Fruit fly (Drosophila melanogaster) whole organism, prepupa: ENCODE measurements around the gene HGTX.

Source experiments
- Blimp-1 ChIP-seq: fragments of 200-800 bp; sonication (Bioruptor generic); optimal IDR thresholded peaks from 3 replicates; lab custom pipeline; 2017; ENCODE audit warnings: missing biosample characterization, missing genetic modification characterization, mild to moderate bottlenecking, moderate library complexity, missing genetic modification reagents
- CG10631 ChIP-seq: fragments of 200-800 bp; sonication (Bioruptor generic); optimal IDR thresholded peaks from 2 replicates; lab custom pipeline; 2016; ENCODE audit warnings: missing biosample characterization, missing genetic modification characterization
- CG10669 ChIP-seq: fragments of 200-800 bp; sonication (Bioruptor generic); optimal IDR thresholded peaks from 3 replicates; lab custom pipeline; 2018; ENCODE audit warnings: missing biosample characterization, mild to moderate bottlenecking, missing genetic modification characterization, moderate library complexity
- CG11762 ChIP-seq: fragments of 200-800 bp; sonication (Bioruptor generic); optimal IDR thresholded peaks from 3 replicates; lab custom pipeline; 2016; ENCODE audit warnings: missing biosample characterization, missing genetic modification characterization; ENCODE audit not compliant: insufficient read depth
- CG11902 ChIP-seq: fragments of 200-800 bp; sonication (Bioruptor generic); optimal IDR thresholded peaks from 3 replicates; lab custom pipeline; 2016; ENCODE audit warnings: missing biosample characterization, missing genetic modification characterization
- CG15336 ChIP-seq: fragments of 200-800 bp; sonication (Bioruptor generic); IDR thresholded peaks from 2 replicates; pipeline ENCODE4 v1.3.6; 2022; ENCODE audit warnings: missing biosample characterization, missing genetic modification characterization
- CG1621 ChIP-seq: fragments of 200-800 bp; sonication (Bioruptor generic); optimal IDR thresholded peaks from 3 replicates; lab custom pipeline; 2018; ENCODE audit warnings: missing biosample characterization, mild to moderate bottlenecking, missing genetic modification characterization
- CG16779 ChIP-seq: fragments of 200-800 bp; sonication (Bioruptor generic); optimal IDR thresholded peaks from 3 replicates; lab custom pipeline; 2017; ENCODE audit warnings: missing biosample characterization, mild to moderate bottlenecking, missing genetic modification characterization
- CG3032 ChIP-seq: fragments of 200-800 bp; optimal IDR thresholded peaks from 2 replicates; lab custom pipeline; 2019; ENCODE audit warnings: missing biosample characterization, mild to moderate bottlenecking, missing genetic modification characterization, moderate library complexity
- CG31627 ChIP-seq: fragments of 200-800 bp; sonication (Bioruptor generic); optimal IDR thresholded peaks from 3 replicates; lab custom pipeline; 2016; ENCODE audit warnings: missing biosample characterization, missing genetic modification characterization
- CG32006 ChIP-seq: fragments of 200-800 bp; sonication (Bioruptor generic); optimal IDR thresholded peaks from 3 replicates; lab custom pipeline; 2017; ENCODE audit warnings: missing biosample characterization, mild to moderate bottlenecking, missing genetic modification characterization
- CG34406 ChIP-seq: fragments of 200-800 bp; sonication (Bioruptor generic); optimal IDR thresholded peaks from 3 replicates; lab custom pipeline; 2016; ENCODE audit warnings: missing biosample characterization, missing genetic modification characterization
- CG3919 ChIP-seq: fragments of 200-800 bp; sonication (Bioruptor generic); optimal IDR thresholded peaks from 3 replicates; lab custom pipeline; 2016; ENCODE audit warnings: missing biosample characterization, missing genetic modification characterization
- CG6163 ChIP-seq: fragments of 200-800 bp; sonication (Bioruptor generic); IDR thresholded peaks from 3 replicates; pipeline ENCODE4 v1.3.6; 2022; ENCODE audit warnings: missing biosample characterization, missing genetic modification characterization
- CG6276 ChIP-seq: fragments of 200-800 bp; sonication (Bioruptor generic); optimal IDR thresholded peaks from 2 replicates; lab custom pipeline; 2017; ENCODE audit warnings: missing biosample characterization, mild to moderate bottlenecking, missing genetic modification characterization
- CG6792 ChIP-seq: fragments of 200-800 bp; sonication (Bioruptor generic); optimal IDR thresholded peaks from 3 replicates; lab custom pipeline; 2016; ENCODE audit warnings: missing biosample characterization, missing genetic modification characterization
- CG6808 ChIP-seq: fragments of 200-800 bp; sonication (Bioruptor generic); optimal IDR thresholded peaks from 3 replicates; lab custom pipeline; 2017; ENCODE audit warnings: missing biosample characterization, missing genetic modification characterization, mild to moderate bottlenecking, moderate library complexity, missing genetic modification reagents
- CG6854 ChIP-seq: fragments of 200-800 bp; sonication (Bioruptor generic); optimal IDR thresholded peaks from 2 replicates; lab custom pipeline; 2017; ENCODE audit warnings: missing biosample characterization, mild to moderate bottlenecking, missing genetic modification characterization
- CG7368 ChIP-seq: fragments of 200-800 bp; sonication (Bioruptor generic); optimal IDR thresholded peaks from 3 replicates; lab custom pipeline; 2016; ENCODE audit warnings: missing biosample characterization, missing genetic modification characterization
- CG8119 ChIP-seq: fragments of 200-800 bp; sonication (Bioruptor generic); IDR thresholded peaks from 3 replicates; pipeline ENCODE4 v1.3.6; 2022; ENCODE audit warnings: missing biosample characterization, missing genetic modification characterization
- CG9139 ChIP-seq: fragments of 200-800 bp; sonication (Bioruptor generic); optimal IDR thresholded peaks from 3 replicates; lab custom pipeline; 2017; ENCODE audit warnings: missing biosample characterization, mild to moderate bottlenecking, missing genetic modification characterization
- Eip75B ChIP-seq: fragments of 200-800 bp; sonication (Bioruptor generic); optimal IDR thresholded peaks from 3 replicates; lab custom pipeline; 2016; ENCODE audit warnings: missing biosample characterization, missing genetic modification characterization
- Eip78C ChIP-seq: fragments of 200-800 bp; sonication (Bioruptor generic); peaks from one replicate; lab custom pipeline; 2016; ENCODE audit warnings: missing biosample characterization, missing genetic modification characterization
- Eip93F ChIP-seq: fragments of 200-800 bp; sonication (Bioruptor generic); optimal IDR thresholded peaks from 2 replicates; lab custom pipeline; 2016; ENCODE audit warnings: missing biosample characterization, mild to moderate bottlenecking, missing genetic modification characterization
- Ets96B ChIP-seq: fragments of 200-800 bp; optimal IDR thresholded peaks from 2 replicates; lab custom pipeline; 2019; ENCODE audit warnings: missing biosample characterization, mild to moderate bottlenecking, missing genetic modification characterization, moderate library complexity
- Gug ChIP-seq: fragments of 200-800 bp; sonication (Bioruptor generic); IDR thresholded peaks from 2 replicates; pipeline ENCODE4 v1.3.6; 2022; ENCODE audit warnings: missing biosample characterization, missing genetic modification characterization
- Hr38 ChIP-seq: sonication (Bioruptor generic); optimal IDR thresholded peaks from 2 replicates; lab custom pipeline; 2016; ENCODE audit warnings: missing biosample characterization, missing genetic modification characterization
- Hr39 ChIP-seq: fragments of 200-800 bp; sonication (Bioruptor generic); optimal IDR thresholded peaks from 2 replicates; lab custom pipeline; 2016; ENCODE audit warnings: missing biosample characterization, missing genetic modification characterization
- Hr4 ChIP-seq: fragments of 200-800 bp; sonication (Bioruptor generic); optimal IDR thresholded peaks from 3 replicates; lab custom pipeline; 2016; ENCODE audit warnings: missing biosample characterization, missing genetic modification characterization
- Met ChIP-seq: fragments of 200-800 bp; sonication (Bioruptor generic); optimal IDR thresholded peaks from 3 replicates; lab custom pipeline; 2016; ENCODE audit warnings: missing biosample characterization, missing genetic modification characterization
- OdsH ChIP-seq: fragments of 200-800 bp; sonication (Bioruptor generic); optimal IDR thresholded peaks from 3 replicates; lab custom pipeline; 2016; ENCODE audit warnings: missing biosample characterization, missing genetic modification characterization
- Smox ChIP-seq: fragments of 200-800 bp; sonication (Bioruptor generic); optimal IDR thresholded peaks from 3 replicates; lab custom pipeline; 2016; ENCODE audit warnings: missing biosample characterization, missing genetic modification characterization
- Sox102F ChIP-seq: fragments of 200-800 bp; sonication (Bioruptor generic); optimal IDR thresholded peaks from 2 replicates; lab custom pipeline; 2016; ENCODE audit warnings: missing biosample characterization, mild to moderate bottlenecking, missing genetic modification characterization
- Sox14 ChIP-seq: fragments of 200-800 bp; sonication (Bioruptor generic); optimal IDR thresholded peaks from 3 replicates; lab custom pipeline; 2016; ENCODE audit warnings: missing biosample characterization, missing genetic modification characterization
- Sox15 ChIP-seq: fragments of 200-800 bp; sonication (Bioruptor generic); optimal IDR thresholded peaks from 3 replicates; lab custom pipeline; 2016; ENCODE audit warnings: missing biosample characterization, missing genetic modification characterization
- achi ChIP-seq: fragments of 200-800 bp; sonication (Bioruptor generic); optimal IDR thresholded peaks from 3 replicates; lab custom pipeline; 2016; ENCODE audit warnings: missing biosample characterization, missing genetic modification characterization
- acj6 ChIP-seq: fragments of 200-800 bp; sonication (Bioruptor generic); optimal IDR thresholded peaks from 3 replicates; lab custom pipeline; 2016; ENCODE audit warnings: missing biosample characterization, missing genetic modification characterization
- cyc ChIP-seq: fragments of 200-800 bp; sonication (Bioruptor generic); optimal IDR thresholded peaks from 3 replicates; lab custom pipeline; 2016; ENCODE audit warnings: missing biosample characterization, missing genetic modification characterization
- dac ChIP-seq: fragments of 200-800 bp; sonication (Bioruptor generic); optimal IDR thresholded peaks from 2 replicates; lab custom pipeline; 2017; ENCODE audit warnings: missing biosample characterization, mild to moderate bottlenecking, missing genetic modification characterization
- dsx ChIP-seq: fragments of 200-800 bp; optimal IDR thresholded peaks from 3 replicates; lab custom pipeline; 2019; ENCODE audit warnings: missing biosample characterization, mild to moderate bottlenecking, missing genetic modification characterization, moderate library complexity; ENCODE audit not compliant: poor library complexity, severe bottlenecking
- eg ChIP-seq: fragments of 200-800 bp; sonication (Bioruptor generic); IDR thresholded peaks from 3 replicates; pipeline ENCODE4 v1.3.6; 2022; ENCODE audit warnings: missing biosample characterization, missing genetic modification characterization
- esn ChIP-seq: fragments of 200-800 bp; sonication (Bioruptor generic); optimal IDR thresholded peaks from 2 replicates; lab custom pipeline; 2016; ENCODE audit warnings: missing biosample characterization, mild to moderate bottlenecking, missing genetic modification characterization, moderate library complexity
- fd85E ChIP-seq: fragments of 200-800 bp; sonication (Bioruptor generic); optimal IDR thresholded peaks from 3 replicates; lab custom pipeline; 2016; ENCODE audit warnings: missing biosample characterization, missing genetic modification characterization
- fkh ChIP-seq: fragments of 200-800 bp; sonication (Bioruptor generic); optimal IDR thresholded peaks from 3 replicates; lab custom pipeline; 2017; ENCODE audit warnings: missing biosample characterization, mild to moderate bottlenecking, missing genetic modification characterization, moderate library complexity
- lz ChIP-seq: fragments of 200-800 bp; sonication (Bioruptor generic); optimal IDR thresholded peaks from 3 replicates; lab custom pipeline; 2016; ENCODE audit warnings: missing biosample characterization, missing genetic modification characterization
- net ChIP-seq: fragments of 200-800 bp; sonication (Bioruptor generic); optimal IDR thresholded peaks from 3 replicates; lab custom pipeline; 2016; ENCODE audit warnings: missing biosample characterization, missing genetic modification characterization
- pdm3 ChIP-seq: fragments of 200-800 bp; sonication (Bioruptor generic); optimal IDR thresholded peaks from 3 replicates; lab custom pipeline; 2016; ENCODE audit warnings: missing biosample characterization, missing genetic modification characterization
- salr ChIP-seq, 2 experiments: fragments of 200-800 bp; sonication (Bioruptor generic); optimal IDR thresholded peaks; 3 replicates each; lab custom pipeline; 2016 to 2018; ENCODE audit warnings: missing biosample characterization in 2 of 2, missing genetic modification characterization in 2 of 2, mild to moderate bottlenecking in 1 of 2
- spab ChIP-seq: fragments of 200-800 bp; sonication (Bioruptor generic); optimal IDR thresholded peaks from 2 replicates; lab custom pipeline; 2017; ENCODE audit warnings: missing biosample characterization, mild to moderate bottlenecking, missing genetic modification characterization, missing genetic modification reagents
- ss ChIP-seq, 2 experiments: fragments of 200-800 bp; sonication (Bioruptor generic); optimal IDR thresholded peaks; 2 replicates in 1 of 2; 3 replicates in 1 of 2; lab custom pipeline; 2017 to 2018; ENCODE audit warnings: mild to moderate bottlenecking in 2 of 2, missing biosample characterization in 2 of 2, missing genetic modification characterization in 2 of 2, moderate library complexity in 1 of 2
- svp ChIP-seq: fragments of 200-800 bp; sonication (Bioruptor generic); peaks from one replicate; lab custom pipeline; 2016; ENCODE audit warnings: missing biosample characterization, missing genetic modification characterization
- topi ChIP-seq: fragments of 200-800 bp; sonication (Bioruptor generic); optimal IDR thresholded peaks from 3 replicates; lab custom pipeline; 2016; ENCODE audit warnings: missing biosample characterization, missing genetic modification characterization

HGTX gene

DNA sequence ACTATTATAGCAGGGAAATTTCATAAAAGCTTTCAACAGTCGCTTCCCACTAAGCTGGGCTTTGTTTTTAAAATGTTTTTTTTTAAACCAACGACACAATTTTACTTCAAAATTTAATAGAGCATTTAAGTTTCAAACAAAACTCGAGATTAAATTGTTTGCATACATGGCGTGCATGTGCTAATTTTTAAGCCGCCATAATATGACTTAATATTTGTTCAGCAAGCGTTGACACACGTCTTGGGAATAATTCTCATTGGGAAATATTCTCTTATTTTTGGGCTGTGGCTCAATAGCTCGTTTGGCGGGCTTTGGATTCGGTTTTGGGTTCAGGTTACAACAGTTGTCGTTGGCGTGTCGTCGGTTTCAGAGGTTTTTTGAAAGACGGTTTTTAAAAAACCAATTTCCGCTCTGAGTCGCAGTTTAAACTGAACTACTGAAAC lies 23.1 kb upstream of the HGTX start, which contains the start of gene CG9628:
Gene CG9628, plus strand, starts transcription at position 340 of the 443 bp plus-strand sequence.
- TF ChIP-seq CG3919 (GFP tag; lab: Kevin White, UChicago) (peak; percentile 77), salr (GFP tag; optimal IDR thresholded peaks at IDR 0.05; lab: Kevin White, UChicago) (no peak), esn (peak; percentile 41), Gug (GFP tag; lab: Robert Waterston, UW) (no peak), CG10631 (GFP tag; lab: Kevin White, UChicago) (no peak), CG15336 (GFP tag; lab: Robert Waterston, UW) (peak; percentile 73), fd85E (GFP tag; lab: Kevin White, UChicago) (peak; percentile 13), CG11762 (GFP tag; lab: Kevin White, UChicago) (peak; percentile 57), CG11902 (GFP tag; lab: Kevin White, UChicago) (no peak), Met (no peak), spab (no peak), CG7368 (GFP tag; lab: Kevin White, UChicago) (peak; percentile 62), Eip78C (GFP tag; lab: Kevin White, UChicago) (peak; percentile 61), acj6 (GFP tag; lab: Kevin White, UChicago) (no peak), Eip93F (GFP tag; lab: Kevin White, UChicago) (no peak), Hr38 (GFP tag; lab: Kevin White, UChicago) (no peak), CG32006 (GFP tag; lab: Kevin White, UChicago) (peak; percentile 4), OdsH (GFP tag; lab: Kevin White, UChicago) (peak; percentile 30), CG10669 (GFP tag; lab: Kevin White, UChicago) (peak; percentile 23), fkh (GFP tag; lab: Kevin White, UChicago) (peak; percentile 67), net (GFP tag; lab: Kevin White, UChicago) (peak; percentile 40), topi (GFP tag; lab: Kevin White, UChicago) (peak; percentile 57), svp (GFP tag; lab: Kevin White, UChicago) (no peak), achi (GFP tag; lab: Kevin White, UChicago) (peak; percentile 24), Sox14 (GFP tag; lab: Kevin White, UChicago) (peak; percentile 3), CG6854 (GFP tag; lab: Kevin White, UChicago) (no peak), lz (GFP tag; lab: Kevin White, UChicago) (peak; percentile 30), Sox102F (GFP tag; lab: Kevin White, UChicago) (no peak), CG3032 (no peak), pdm3 (peak; percentile 46), CG31627 (peak; percentile 12), Blimp-1 (no peak), CG16779 (tag; lab: Kevin White, UChicago) (no peak), CG1621 (tag; lab: Kevin White, UChicago) (no peak), Eip75B (GFP tag; lab: Kevin White, UChicago) (peak; percentile 6), Hr39 (GFP tag; lab: Kevin White, UChicago) (no peak), CG34406 (GFP tag; lab: Kevin White, UChicago) (no peak), dsx (GFP tag; lab: Kevin White, UChicago) (no peak), Hr4 (peak; percentile 8), CG6792 (GFP tag; lab: Kevin White, UChicago) (no peak), cyc (peak; percentile 71), Sox15 (no peak), Smox (no peak), CG6276 (GFP tag; lab: Kevin White, UChicago) (peak; percentile 8), CG6163 (GFP tag; lab: Robert Waterston, UW) (no peak; the same call in 2 of the 3 replicates), Ets96B (no peak), eg (peak; percentile 66; the same call in 2 of the 3 replicates), CG9139 (GFP tag; lab: Kevin White, UChicago) (no peak), CG6808 (GFP tag; lab: Kevin White, UChicago) (no peak), CG8119 (peak; percentile 53; the same call in 1 of the 3 replicates), dac (no peak), ss (GFP tag; optimal IDR thresholded peaks at IDR 0.05; lab: Kevin White, UChicago) (no peak)
